Worm (Caenorhabditis elegans): Measurements from ENCODE around the gene swt-3.
A peak's percentile ranks its signal among the peaks of the same experiment; 100 is the strongest.

The swt-3 gene

DNA sequence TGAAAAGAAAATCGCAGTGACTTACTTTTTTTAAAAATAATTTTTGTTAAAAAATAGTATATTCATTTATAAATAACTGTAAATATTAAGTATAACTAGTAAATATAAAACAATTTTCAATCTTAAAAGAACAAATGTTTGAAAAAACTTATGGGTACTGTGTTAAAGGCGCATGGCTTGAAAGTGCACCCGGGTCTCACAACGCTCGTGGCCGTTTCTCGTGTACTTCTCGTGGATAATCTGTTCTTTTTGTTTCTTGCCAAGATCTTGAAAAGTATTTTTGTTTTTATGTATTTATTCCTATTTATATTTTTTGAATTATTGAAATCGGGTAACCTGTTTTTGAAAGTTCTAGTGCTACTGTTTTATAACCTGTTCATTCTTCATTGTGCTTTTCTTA, 14.4 kb downstream of the swt-3 start:
- TF ChIP-seq alr-1 (tag; optimal IDR thresholded peaks at IDR 0.05; ENCODE audit: borderline replicate concordance) (no peak), nhr-12 (tag; optimal IDR thresholded peaks at IDR 0.05) (no peak), efl-1 (optimal IDR thresholded peaks at IDR 0.05) (no peak), efl-1 (GFP tag; optimal IDR thresholded peaks at IDR 0.05 in 1 of 2) (peak in 1 of 2 experiments; percentile 4), dpl-1 (GFP tag; optimal IDR thresholded peaks at IDR 0.05) (no peak), rnt-1 (tag; optimal IDR thresholded peaks at IDR 0.05) (no peak), zip-4 (GFP tag; optimal IDR thresholded peaks at IDR 0.05) (no peak)

ce11 chrIV:10765053-10765452, 15.4 kb downstream of the swt-3 start, which contains the start of gene T25B9.12:
Gene T25B9.12, plus strand, starts transcription at chrIV:10765353.
- TF ChIP-seq ceh-8 (GFP tag; optimal IDR thresholded peaks at IDR 0.05) (no peak), ama-1 (optimal IDR thresholded peaks at IDR 0.05) (no peak), snu-23 (GFP tag; optimal IDR thresholded peaks at IDR 0.05) (no peak), nhr-84 (tag; optimal IDR thresholded peaks at IDR 0.05) (no peak), tbx-2 (tag; optimal IDR thresholded peaks at IDR 0.05) (no peak), mep-1 (tag; optimal IDR thresholded peaks at IDR 0.05) (no peak), ceh-82 (tag; optimal IDR thresholded peaks at IDR 0.05) (no peak)

DNA sequence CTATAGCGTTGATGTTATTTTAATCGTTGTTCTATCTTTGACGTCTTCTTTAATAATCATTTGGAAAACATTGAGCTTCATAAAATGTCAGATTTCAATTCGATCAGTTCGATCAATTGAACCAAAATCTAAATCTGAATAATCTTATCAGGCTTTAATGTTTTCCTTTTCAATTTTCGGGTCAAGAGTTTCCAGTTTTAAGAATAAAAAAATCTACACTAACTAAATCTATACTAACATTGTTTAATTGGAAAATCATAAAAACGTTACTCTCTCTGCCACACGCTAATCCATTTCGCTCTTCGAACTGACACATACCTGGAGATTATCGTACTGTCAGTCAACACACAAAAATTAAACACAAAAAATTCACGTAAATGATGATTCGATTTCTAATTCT, 16.3 kb downstream of the swt-3 start, which contains the start of gene T25B9.11:
T25B9.11 (plus strand) TSS at position 301 of the 400 bp plus-strand sequence.
- no peak for TF ChIP-seq sup-37 (GFP tag; optimal IDR thresholded peaks at IDR 0.05)
- TF ChIP-seq nhr-71 (tag; optimal IDR thresholded peaks at IDR 0.05) = no peak
- TF ChIP-seq ceh-82 (tag; optimal IDR thresholded peaks at IDR 0.05) = no peak
- no peak for TF ChIP-seq elt-3 (tag; optimal IDR thresholded peaks at IDR 0.05)
- TF ChIP-seq nhr-77 (tag; optimal IDR thresholded peaks at IDR 0.05) = no peak
- TF ChIP-seq efl-1 (optimal IDR thresholded peaks at IDR 0.05) = no peak
- TF ChIP-seq efl-1 (GFP tag; optimal IDR thresholded peaks at IDR 0.05 in 1 of 2) = no peak
- no peak for TF ChIP-seq ceh-90 (tag; optimal IDR thresholded peaks at IDR 0.05)
- no peak for TF ChIP-seq fos-1 (tag; optimal IDR thresholded peaks at IDR 0.05)
- no peak for TF ChIP-seq unc-98 (GFP tag; IDR thresholded peaks at IDR 0.05)
- no peak for TF ChIP-seq fkh-8 (tag; optimal IDR thresholded peaks at IDR 0.05)
- TF ChIP-seq xbp-1 (tag; optimal IDR thresholded peaks at IDR 0.05) = no peak
- TF ChIP-seq ceh-88 (GFP tag; IDR thresholded peaks at IDR 0.05) = no peak
- no peak for TF ChIP-seq nhr-19 (GFP tag; conservative IDR thresholded peaks at IDR 0.05)
- TF ChIP-seq egl-27 (tag; optimal IDR thresholded peaks at IDR 0.05) = no peak
- TF ChIP-seq unc-86 (tag; optimal IDR thresholded peaks at IDR 0.05) = no peak
- TF ChIP-seq Y116A8C.19 (tag; optimal IDR thresholded peaks at IDR 0.05; ENCODE audit: borderline replicate concordance) = no peak
- TF ChIP-seq rnt-1 (tag; optimal IDR thresholded peaks at IDR 0.05) = no peak
- TF ChIP-seq efl-3 (GFP tag; optimal IDR thresholded peaks at IDR 0.05) = no peak
- TF ChIP-seq irx-1 (tag; optimal IDR thresholded peaks at IDR 0.05) = no peak
- TF ChIP-seq nhr-11 (tag; optimal IDR thresholded peaks at IDR 0.05) = no peak

ce11 chrIV:10761344-10761743, 19.1 kb downstream of the swt-3 start, which contains the start of gene ugt-54:
Gene ugt-54, plus strand, starts transcription at chrIV:10761698.
- peak; percentile 46 for TF ChIP-seq elt-2 (tag; optimal IDR thresholded peaks at IDR 0.05)
- peak; percentile 15 for TF ChIP-seq nhr-90 (tag; optimal IDR thresholded peaks at IDR 0.05; ENCODE audit: poor library complexity)
- peak in 1 of 2 experiments; percentile 0 for TF ChIP-seq lin-35 (GFP tag; optimal IDR thresholded peaks at IDR 0.05)
- TF ChIP-seq pag-3 (tag; optimal IDR thresholded peaks at IDR 0.05; ENCODE audit: borderline replicate concordance, insufficient read depth) = no peak
- no peak for TF ChIP-seq egl-27 (tag; optimal IDR thresholded peaks at IDR 0.05)
- no peak for TF ChIP-seq ceh-63 (GFP tag; optimal IDR thresholded peaks at IDR 0.05)
- no peak for TF ChIP-seq ama-1 (optimal IDR thresholded peaks at IDR 0.05)
